Fruit fly (Drosophila melanogaster) whole organism, embryonic: ENCODE results near the gene CG42305.

ENCODE experiments used
- Abd-B ChIP-seq: fragments of 200-800 bp; sonication (Bioruptor generic); optimal IDR thresholded peaks from 2 replicates; lab custom pipeline; 2018; ENCODE audit warnings: missing biosample characterization, mild to moderate bottlenecking, missing genetic modification characterization, moderate library complexity
- Atf-2 ChIP-seq: fragments of 200-800 bp; sonication (Bioruptor generic); optimal IDR thresholded peaks from 2 replicates; lab custom pipeline; 2016; ENCODE audit warnings: missing biosample characterization, missing genetic modification characterization
- CG11093 ChIP-seq: fragments of 200-800 bp; sonication (Bioruptor generic); IDR thresholded peaks from 3 replicates; pipeline ENCODE4 v1.3.6; 2022; ENCODE audit warnings: missing biosample characterization, missing genetic modification characterization
- CG14050 ChIP-seq: fragments of 200-800 bp; sonication (Bioruptor generic); IDR thresholded peaks from 3 replicates; pipeline ENCODE4 v1.3.6; 2022; ENCODE audit warnings: missing biosample characterization, missing genetic modification characterization
- CG1603 ChIP-seq: fragments of 200-800 bp; sonication (Bioruptor generic); optimal IDR thresholded peaks from 2 replicates; lab custom pipeline; 2019; ENCODE audit warnings: missing biosample characterization, mild to moderate bottlenecking, missing genetic modification characterization, moderate library complexity
- CG17829 ChIP-seq: fragments of 200-800 bp; optimal IDR thresholded peaks from 2 replicates; lab custom pipeline; 2019; ENCODE audit warnings: missing biosample characterization, mild to moderate bottlenecking, missing genetic modification characterization, moderate library complexity
- CG2199 ChIP-seq: fragments of 200-800 bp; sonication (Bioruptor generic); IDR thresholded peaks from 3 replicates; pipeline ENCODE4 v1.3.6; 2022; ENCODE audit warnings: missing biosample characterization, missing genetic modification characterization
- CG2202 ChIP-seq: fragments of 200-800 bp; sonication (Bioruptor generic); optimal IDR thresholded peaks from 2 replicates; lab custom pipeline; 2018; ENCODE audit warnings: missing biosample characterization, mild to moderate bottlenecking, missing genetic modification characterization
- CG30431 ChIP-seq: fragments of 200-800 bp; sonication (Bioruptor generic); optimal IDR thresholded peaks from 2 replicates; lab custom pipeline; 2017; ENCODE audit warnings: missing biosample characterization, missing genetic modification characterization
- CG31441 ChIP-seq: fragments of 200-800 bp; sonication (Bioruptor generic); IDR thresholded peaks from 2 replicates; pipeline ENCODE4 v1.3.6; 2022; ENCODE audit warnings: missing biosample characterization, missing genetic modification characterization
- CG3281 ChIP-seq: fragments of 200-800 bp; sonication (Bioruptor generic); optimal IDR thresholded peaks from 3 replicates; lab custom pipeline; 2017; ENCODE audit warnings: missing biosample characterization, mild to moderate bottlenecking, missing genetic modification characterization
- CG33213 ChIP-seq: fragments of 200-800 bp; sonication (Bioruptor generic); optimal IDR thresholded peaks from 3 replicates; lab custom pipeline; 2016; ENCODE audit warnings: missing biosample characterization, missing genetic modification characterization
- CG34422 ChIP-seq: fragments of 200-800 bp; sonication (Bioruptor generic); IDR thresholded peaks from 3 replicates; pipeline ENCODE4 v1.3.6; 2022; ENCODE audit warnings: missing biosample characterization, missing genetic modification characterization
- CG3838 ChIP-seq: fragments of 200-800 bp; sonication (Bioruptor generic); optimal IDR thresholded peaks from 3 replicates; lab custom pipeline; 2016; ENCODE audit warnings: missing biosample characterization, missing genetic modification characterization
- CG42726 ChIP-seq: fragments of 200-800 bp; sonication (Bioruptor generic); IDR thresholded peaks from 2 replicates; pipeline ENCODE4 v1.3.6; 2022; ENCODE audit warnings: missing biosample characterization, missing genetic modification characterization; ENCODE audit not compliant: partially characterized antibody
- CG4360 ChIP-seq: fragments of 200-800 bp; sonication (Bioruptor generic); IDR thresholded peaks from 2 replicates; pipeline ENCODE4 v1.3.6; 2022; ENCODE audit warnings: missing biosample characterization, missing genetic modification characterization
- CG6854 ChIP-seq: fragments of 200-800 bp; sonication (Bioruptor generic); optimal IDR thresholded peaks from 3 replicates; lab custom pipeline; 2017; ENCODE audit warnings: missing biosample characterization, mild to moderate bottlenecking, missing genetic modification characterization
- CG9876 ChIP-seq: fragments of 200-800 bp; sonication (Bioruptor generic); optimal IDR thresholded peaks from 2 replicates; lab custom pipeline; 2016; ENCODE audit warnings: missing biosample characterization, missing genetic modification characterization
- CTCF ChIP-seq: fragments of 200-800 bp; sonication (Bioruptor generic); optimal IDR thresholded peaks from 2 replicates; lab custom pipeline; 2017; ENCODE audit warnings: missing biosample characterization, mild to moderate bottlenecking, missing genetic modification characterization, moderate library complexity
- Dek ChIP-seq: fragments of 200-800 bp; sonication (Bioruptor generic); optimal IDR thresholded peaks from 3 replicates; lab custom pipeline; 2019; ENCODE audit warnings: missing biosample characterization, mild to moderate bottlenecking, missing genetic modification characterization, moderate library complexity
- Dref ChIP-seq: fragments of 200-800 bp; sonication (Bioruptor generic); IDR thresholded peaks from 2 replicates; pipeline ENCODE4 v1.3.6; 2022; ENCODE audit warnings: missing biosample characterization, missing genetic modification characterization
- Hand ChIP-seq: fragments of 200-800 bp; sonication (Bioruptor generic); optimal IDR thresholded peaks from 2 replicates; lab custom pipeline; 2017; ENCODE audit warnings: mild to moderate bottlenecking, missing biosample characterization, missing genetic modification reagents, missing genetic modification characterization
- Lhr ChIP-seq: fragments of 200-800 bp; sonication (Bioruptor generic); optimal IDR thresholded peaks from 3 replicates; lab custom pipeline; 2017; ENCODE audit warnings: mild to moderate bottlenecking, missing biosample characterization, missing genetic modification reagents, missing genetic modification characterization
- NC2β ChIP-seq: fragments of 200-800 bp; sonication (Bioruptor generic); optimal IDR thresholded peaks from 2 replicates; lab custom pipeline; 2016; ENCODE audit warnings: missing biosample characterization, missing genetic modification characterization
- NK7.1 ChIP-seq: fragments of 200-800 bp; sonication (Bioruptor generic); optimal IDR thresholded peaks from 3 replicates; lab custom pipeline; 2016; ENCODE audit warnings: missing biosample characterization, missing genetic modification characterization
- Nf-YC ChIP-seq: fragments of 200-800 bp; optimal IDR thresholded peaks from 3 replicates; lab custom pipeline; 2019; ENCODE audit warnings: missing biosample characterization, mild to moderate bottlenecking, missing genetic modification characterization, moderate library complexity
- Pdp1 ChIP-seq, 2 experiments: fragments of 200-800 bp; sonication (Bioruptor generic); optimal IDR thresholded peaks; 3 replicates each; lab custom pipeline; 2016; ENCODE audit warnings: missing biosample characterization in 2 of 2, missing genetic modification characterization in 2 of 2, mild to moderate bottlenecking in 1 of 2, moderate library complexity in 1 of 2
- Ravus ChIP-seq: fragments of 200-800 bp; sonication (Bioruptor generic); IDR thresholded peaks from 2 replicates; pipeline ENCODE4 v1.3.6; 2022; ENCODE audit warnings: missing biosample characterization, missing genetic modification characterization
- bab2 ChIP-seq: fragments of 200-800 bp; sonication (Bioruptor generic); optimal IDR thresholded peaks from 2 replicates; lab custom pipeline; 2016; ENCODE audit warnings: missing biosample characterization, missing genetic modification characterization
- br ChIP-seq: fragments of >200 bp; optimal IDR thresholded peaks from 2 replicates; lab custom pipeline; 2017
- bsh ChIP-seq, 2 experiments: fragments of 200-800 bp; sonication (Bioruptor generic); optimal IDR thresholded peaks; 2 replicates each; lab custom pipeline; 2017 to 2018; ENCODE audit warnings: mild to moderate bottlenecking in 2 of 2, missing biosample characterization in 2 of 2, missing genetic modification characterization in 2 of 2, moderate library complexity in 1 of 2
- cad ChIP-seq: fragments of >200 bp; optimal IDR thresholded peaks from 2 replicates; lab custom pipeline; 2017; ENCODE audit warnings: missing biosample characterization, missing genetic modification characterization
- chm ChIP-seq: fragments of 200-800 bp; sonication (Bioruptor generic); IDR thresholded peaks from 2 replicates; pipeline ENCODE4 v1.3.6; 2022; ENCODE audit warnings: missing biosample characterization, missing genetic modification characterization
- fd64A ChIP-seq: fragments of 200-800 bp; sonication (Bioruptor generic); optimal IDR thresholded peaks from 3 replicates; lab custom pipeline; 2018; ENCODE audit warnings: missing biosample characterization, mild to moderate bottlenecking, missing genetic modification characterization
- hbn ChIP-seq: fragments of 200-800 bp; sonication (Bioruptor generic); IDR thresholded peaks from 2 replicates; pipeline ENCODE4 v1.3.6; 2022; ENCODE audit warnings: missing biosample characterization, missing genetic modification characterization; ENCODE audit not compliant: partially characterized antibody
- kay ChIP-seq: fragments of 200-800 bp; sonication (Bioruptor generic); optimal IDR thresholded peaks from 2 replicates; lab custom pipeline; 2016; ENCODE audit warnings: missing biosample characterization, missing genetic modification characterization
- klu ChIP-seq: fragments of 200-800 bp; sonication (Bioruptor generic); IDR thresholded peaks from 2 replicates; pipeline ENCODE4 v1.3.6; 2022; ENCODE audit warnings: missing biosample characterization, missing genetic modification characterization
- knrl ChIP-seq: fragments of 200-800 bp; sonication (Bioruptor generic); IDR thresholded peaks from 3 replicates; pipeline ENCODE4 v1.3.6; 2022; ENCODE audit warnings: missing biosample characterization, missing genetic modification characterization; ENCODE audit not compliant: partially characterized antibody
- lmd ChIP-seq: fragments of 200-800 bp; sonication (Bioruptor generic); IDR thresholded peaks from 2 replicates; pipeline ENCODE4 v1.3.6; 2022; ENCODE audit warnings: missing biosample characterization, missing genetic modification characterization
- lola ChIP-seq, 3 experiments: fragments of >200 bp in 2 of 3; fragments of 200-800 bp in 1 of 3; sonication (Bioruptor generic) in 1 of 3; optimal IDR thresholded peaks; 2 replicates each; lab custom pipeline; 2017 to 2019; ENCODE audit warnings: missing biosample characterization in 3 of 3, missing genetic modification characterization in 3 of 3, mild to moderate bottlenecking in 1 of 3, moderate library complexity in 1 of 3
- nom ChIP-seq: fragments of 200-800 bp; sonication (Bioruptor generic); optimal IDR thresholded peaks from 2 replicates; lab custom pipeline; 2017; ENCODE audit warnings: missing biosample characterization, missing genetic modification characterization, mild to moderate bottlenecking, moderate library complexity, missing genetic modification reagents
- oc ChIP-seq: fragments of 200-800 bp; sonication (Bioruptor generic); optimal IDR thresholded peaks from 2 replicates; lab custom pipeline; 2018; ENCODE audit warnings: missing biosample characterization, mild to moderate bottlenecking, missing genetic modification characterization, moderate library complexity
- prd ChIP-seq, 3 experiments: fragments of >200 bp in 2 of 3; fragments of 200-800 bp in 1 of 3; sonication (Bioruptor generic) in 1 of 3; optimal IDR thresholded peaks in 2 of 3; IDR thresholded peaks in 1 of 3; 2 replicates in 2 of 3; 3 replicates in 1 of 3; pipeline versions ENCODE4 v1.3.6 to Lab custom; 2017 to 2022; ENCODE audit warnings: missing biosample characterization in 1 of 3, missing genetic modification characterization in 1 of 3
- shn ChIP-seq: fragments of 200-800 bp; sonication (Bioruptor generic); optimal IDR thresholded peaks from 3 replicates; lab custom pipeline; 2016; ENCODE audit warnings: missing biosample characterization, missing genetic modification characterization
- sob ChIP-seq: fragments of 200-800 bp; sonication (Bioruptor generic); IDR thresholded peaks from 2 replicates; pipeline ENCODE4 v1.3.6; 2022; ENCODE audit warnings: missing biosample characterization, missing genetic modification characterization
- tgo ChIP-seq: fragments of 200-800 bp; sonication (Bioruptor generic); IDR thresholded peaks from 3 replicates; pipeline ENCODE4 v1.3.6; 2022; ENCODE audit warnings: missing biosample characterization, missing genetic modification characterization
- tin ChIP-seq: fragments of 200-800 bp; sonication (Bioruptor generic); optimal IDR thresholded peaks from 3 replicates; lab custom pipeline; 2016; ENCODE audit warnings: missing biosample characterization, missing genetic modification characterization
- vnd ChIP-seq: fragments of 200-800 bp; sonication (Bioruptor generic); IDR thresholded peaks from 3 replicates; pipeline ENCODE4 v1.3.6; 2022; ENCODE audit warnings: missing biosample characterization, missing genetic modification characterization; ENCODE audit not compliant: partially characterized antibody
- vvl ChIP-seq: fragments of 200-800 bp; sonication (Bioruptor generic); IDR thresholded peaks from 2 replicates; pipeline ENCODE4 v1.3.6; 2022; ENCODE audit warnings: missing biosample characterization, missing genetic modification characterization
- wek ChIP-seq: fragments of 200-800 bp; sonication (Bioruptor generic); optimal IDR thresholded peaks from 3 replicates; lab custom pipeline; 2018; ENCODE audit warnings: missing biosample characterization, mild to moderate bottlenecking, missing genetic modification characterization, moderate library complexity

CG42305 gene

DNA sequence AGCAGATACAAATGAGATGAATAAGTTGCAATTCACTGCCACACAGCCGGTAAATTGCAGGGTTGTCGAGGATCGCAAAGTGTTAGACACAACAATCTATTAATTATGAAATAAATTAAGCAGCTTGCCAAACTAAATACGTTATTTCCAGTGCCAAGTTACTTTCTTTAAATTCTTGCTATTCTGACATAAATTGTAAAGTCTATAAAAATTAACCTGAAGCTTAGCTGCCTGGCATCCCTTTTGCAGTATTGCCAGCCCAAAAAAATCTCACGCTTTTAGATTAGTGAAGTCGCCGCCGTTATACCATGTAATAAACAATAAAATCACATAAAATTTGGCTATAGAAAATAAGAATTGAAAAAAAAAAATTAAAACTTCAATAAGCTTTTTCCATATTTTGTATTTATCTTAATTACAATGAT is 45.2 kb downstream of the CG42305 start (continued):
- TF ChIP-seq CG6854 (GFP tag; lab: Kevin White, UChicago) (peak; percentile 84), CG3838 (GFP tag; lab: Kevin White, UChicago) (peak; percentile 83), chm (peak; percentile 92), NC2β (GFP tag; lab: Kevin White, UChicago) (peak; percentile 87), prd (optimal IDR thresholded peaks at IDR 0.05; lab: Kevin White, UChicago) (no peak), prd (GFP tag; IDR thresholded peaks at IDR 0.05; lab: Robert Waterston, UW) (peak; percentile 90), Dref (GFP tag; lab: Robert Waterston, UW) (no peak), fd64A (GFP tag; lab: Kevin White, UChicago) (peak; percentile 76), shn (GFP tag; lab: Kevin White, UChicago) (peak; percentile 81), lmd (GFP tag; lab: Robert Waterston, UW) (peak; percentile 84), CG4360 (peak; percentile 55), Ravus (GFP tag; lab: Robert Waterston, UW) (peak; percentile 69), hbn (GFP tag; lab: Robert Waterston, UW) (no peak), CG14050 (peak; percentile 91), Nf-YC (tag; lab: Kevin White, UChicago) (peak; percentile 83), sob (GFP tag; lab: Robert Waterston, UW) (peak; percentile 90), knrl (GFP tag; lab: Robert Waterston, UW) (no peak), CG2202 (tag; lab: Kevin White, UChicago) (peak; percentile 78), CTCF (GFP tag; lab: Kevin White, UChicago) (peak; percentile 40), CG34422 (GFP tag; lab: Robert Waterston, UW) (peak; percentile 93), CG31441 (GFP tag; lab: Robert Waterston, UW) (peak; percentile 89), Abd-B (peak; percentile 87), bab2 (GFP tag; lab: Kevin White, UChicago) (peak; percentile 93), vnd (GFP tag; lab: Robert Waterston, UW) (no peak), lola (GFP tag; optimal IDR thresholded peaks at IDR 0.05; lab: Kevin White, UChicago) (peak in 1 of 3 experiments; percentile 79), CG17829 (tag; lab: Kevin White, UChicago) (peak; percentile 94), CG2199 (peak; percentile 89), NK7.1 (GFP tag; lab: Kevin White, UChicago) (peak; percentile 68), br (lab: Kevin White, UChicago) (no peak), bsh (GFP tag; optimal IDR thresholded peaks at IDR 0.05; lab: Kevin White, UChicago) (peak; percentile 83 to 95), Atf-2 (peak; percentile 87), Lhr (GFP tag; lab: Kevin White, UChicago) (peak; percentile 74), tin (GFP tag; lab: Kevin White, UChicago) (peak; percentile 77), Hand (GFP tag; lab: Kevin White, UChicago) (peak; percentile 73), CG1603 (tag; lab: Kevin White, UChicago) (peak; percentile 91), nom (GFP tag; lab: Kevin White, UChicago) (peak; percentile 90), CG11093 (GFP tag; lab: Robert Waterston, UW) (peak; percentile 90), CG3281 (GFP tag; lab: Kevin White, UChicago) (peak; percentile 92), CG33213 (GFP tag; lab: Kevin White, UChicago) (peak; percentile 64), tgo (GFP tag; lab: Robert Waterston, UW) (peak; percentile 82; the same call in 2 of the 3 replicates), vvl (GFP tag; lab: Robert Waterston, UW) (peak; percentile 93), CG42726 (GFP tag; lab: Robert Waterston, UW) (no peak), kay (GFP tag; lab: Kevin White, UChicago) (peak; percentile 39), klu (peak; percentile 78), Dek (tag; lab: Kevin White, UChicago) (peak; percentile 88), oc (peak; percentile 93), cad (GFP tag; lab: Kevin White, UChicago) (no peak), wek (GFP tag; lab: Kevin White, UChicago) (peak; percentile 78), CG30431 (GFP tag; lab: Kevin White, UChicago) (peak; percentile 76), CG9876 (GFP tag; lab: Kevin White, UChicago) (peak; percentile 79), Pdp1 (GFP tag; optimal IDR thresholded peaks at IDR 0.05; lab: Kevin White, UChicago) (peak; percentile 69 to 78)
